Worm (Caenorhabditis elegans): Measurements from ENCODE around the gene twk-32.

twk-32 gene

ce11 chrV:13789362-13789761, 7.1 kb upstream of the twk-32 start:
- TF ChIP-seq ztf-23 (GFP tag; IDR thresholded peaks at IDR 0.05) = 0 out of 2 replicates have a peak, but pooled peaks have one; percentile 26
- peak; percentile 82 for TF ChIP-seq cog-1 (tag; optimal IDR thresholded peaks at IDR 0.05)
- TF ChIP-seq flt-1 (GFP tag; IDR thresholded peaks at IDR 0.05) = peak; percentile 73
- TF ChIP-seq ref-1 (GFP tag; conservative IDR thresholded peaks at IDR 0.05) = no peak
- TF ChIP-seq T22C8.4 (GFP tag; IDR thresholded peaks at IDR 0.05) = peak; percentile 55; the same call in 1 of the 2 replicates
- no peak for TF ChIP-seq med-1 (GFP tag; optimal IDR thresholded peaks at IDR 0.05; ENCODE audit: insufficient read depth)
- TF ChIP-seq ztf-29 (GFP tag; IDR thresholded peaks at IDR 0.05) = no peak; the same call in 1 of the 2 replicates

ce11 chrV:13790117-13790516, 6.3 kb upstream of the twk-32 start:
- no peak for TF ChIP-seq flt-1 (GFP tag; IDR thresholded peaks at IDR 0.05)
- no peak for TF ChIP-seq T22C8.4 (GFP tag; IDR thresholded peaks at IDR 0.05)
- no peak for TF ChIP-seq ztf-23 (GFP tag; IDR thresholded peaks at IDR 0.05)
- TF ChIP-seq med-1 (GFP tag; optimal IDR thresholded peaks at IDR 0.05; ENCODE audit: insufficient read depth) = no peak
- TF ChIP-seq tab-1 (GFP tag; IDR thresholded peaks at IDR 0.05) = no peak
- no peak for TF ChIP-seq cog-1 (tag; optimal IDR thresholded peaks at IDR 0.05)
- TF ChIP-seq klf-2 (GFP tag; conservative IDR thresholded peaks at IDR 0.05) = no peak
- TF ChIP-seq ref-1 (GFP tag; conservative IDR thresholded peaks at IDR 0.05) = no peak
- TF ChIP-seq ztf-29 (GFP tag; IDR thresholded peaks at IDR 0.05) = no peak

ce11 chrV:13790557-13790956, 5.9 kb upstream of the twk-32 start:
- no peak for TF ChIP-seq T22C8.4 (GFP tag; IDR thresholded peaks at IDR 0.05)
- TF ChIP-seq tab-1 (GFP tag; IDR thresholded peaks at IDR 0.05) = no peak
- no peak for TF ChIP-seq klf-2 (GFP tag; conservative IDR thresholded peaks at IDR 0.05)
- no peak for TF ChIP-seq ref-1 (GFP tag; conservative IDR thresholded peaks at IDR 0.05)
- TF ChIP-seq ztf-23 (GFP tag; IDR thresholded peaks at IDR 0.05) = no peak
- TF ChIP-seq flt-1 (GFP tag; IDR thresholded peaks at IDR 0.05) = no peak
- no peak for TF ChIP-seq ztf-29 (GFP tag; IDR thresholded peaks at IDR 0.05)

DNA sequence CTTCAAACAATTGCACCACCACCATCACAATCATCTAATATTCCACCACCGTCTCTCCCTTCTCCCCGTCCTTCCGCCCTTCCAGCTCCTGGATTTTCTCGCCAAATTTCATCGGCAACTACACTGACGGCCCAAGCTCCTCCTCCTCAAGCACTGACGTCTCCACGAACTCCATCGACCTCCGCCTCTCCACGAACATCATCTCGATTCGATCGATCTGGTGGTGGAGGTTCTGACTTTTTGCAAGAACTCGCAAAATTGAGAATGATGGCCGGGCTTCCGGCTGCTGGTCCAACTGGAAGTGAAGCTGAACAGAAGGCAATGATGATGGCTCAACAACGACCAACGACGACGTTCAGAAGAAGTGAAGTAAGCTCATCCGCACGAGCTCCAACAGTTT, 2.4 kb upstream of the twk-32 start:
- TF ChIP-seq flt-1 (GFP tag; IDR thresholded peaks at IDR 0.05) (no peak), T22C8.4 (GFP tag; IDR thresholded peaks at IDR 0.05) (no peak), ref-1 (GFP tag; conservative IDR thresholded peaks at IDR 0.05) (no peak), klf-2 (GFP tag; conservative IDR thresholded peaks at IDR 0.05) (no peak)

- TF ChIP-seq ref-1 (GFP tag; conservative IDR thresholded peaks at IDR 0.05) (no peak), tab-1 (GFP tag; IDR thresholded peaks at IDR 0.05) (no peak), T22C8.4 (GFP tag; IDR thresholded peaks at IDR 0.05) (no peak), klf-2 (GFP tag; conservative IDR thresholded peaks at IDR 0.05) (no peak), ztf-29 (GFP tag; IDR thresholded peaks at IDR 0.05) (no peak), cog-1 (tag; optimal IDR thresholded peaks at IDR 0.05) (no peak), flt-1 (GFP tag; IDR thresholded peaks at IDR 0.05) (no peak), med-1 (GFP tag; optimal IDR thresholded peaks at IDR 0.05; ENCODE audit: insufficient read depth) (no peak), ztf-23 (GFP tag; IDR thresholded peaks at IDR 0.05) (no peak)
Measured at ce11 chrV:13799190-13799589, 2.7 kb downstream of the twk-32 start.

DNA sequence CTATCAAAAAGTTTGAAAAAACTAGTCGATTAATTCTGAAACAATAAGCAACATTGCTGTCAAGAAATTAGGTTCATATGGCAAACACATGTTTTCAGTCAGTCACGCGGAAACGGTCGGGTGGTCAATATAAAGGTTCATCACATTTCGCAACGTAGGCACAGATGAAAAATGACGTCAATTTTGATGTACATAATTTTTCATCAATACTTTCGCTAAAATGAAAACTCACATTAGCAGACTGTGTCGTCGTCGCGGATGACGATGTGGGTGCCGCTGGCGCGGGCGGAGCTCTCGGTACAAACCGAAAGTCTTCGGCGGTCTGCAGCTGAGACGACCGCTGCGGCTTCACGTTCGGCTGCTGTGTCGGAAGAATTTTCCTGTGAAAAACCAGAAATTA, 7.5 kb downstream of the twk-32 start, which contains the start of gene swan-2:
Gene swan-2, minus strand, starts transcription at position 380 of the 400 bp plus-strand sequence.
- TF ChIP-seq ref-1 (GFP tag; conservative IDR thresholded peaks at IDR 0.05) (no peak), ztf-29 (GFP tag; IDR thresholded peaks at IDR 0.05) (no peak), klf-2 (GFP tag; conservative IDR thresholded peaks at IDR 0.05) (no peak), ztf-23 (GFP tag; IDR thresholded peaks at IDR 0.05) (no peak), T22C8.4 (GFP tag; IDR thresholded peaks at IDR 0.05) (no peak), cog-1 (tag; optimal IDR thresholded peaks at IDR 0.05) (no peak), tab-1 (GFP tag; IDR thresholded peaks at IDR 0.05) (no peak), med-1 (GFP tag; optimal IDR thresholded peaks at IDR 0.05; ENCODE audit: insufficient read depth) (no peak), flt-1 (GFP tag; IDR thresholded peaks at IDR 0.05) (no peak)

DNA sequence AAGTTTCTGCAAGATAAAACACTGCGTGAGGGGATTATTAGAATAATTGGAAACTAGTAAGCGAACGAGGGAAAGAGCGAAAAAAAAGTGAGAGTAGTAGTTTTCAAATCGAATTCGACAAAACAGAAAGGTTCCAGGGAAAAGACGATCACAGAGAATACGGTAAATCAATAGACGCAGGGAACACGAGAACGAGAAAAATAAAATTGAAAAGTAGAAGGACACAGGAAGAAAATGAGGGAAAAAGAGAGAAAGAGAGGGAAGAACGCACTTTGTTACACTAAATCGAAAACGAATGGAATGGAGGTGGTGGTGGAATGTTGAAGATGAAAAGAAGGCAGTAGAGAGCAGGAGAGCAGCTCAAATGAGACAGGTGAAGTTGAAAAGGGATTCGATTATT, 10.8 kb downstream of the twk-32 start, which contains the start of gene swan-1:
Gene swan-1, minus strand, starts transcription at position 6 of the 400 bp plus-strand sequence.
- TF ChIP-seq tab-1 (GFP tag; IDR thresholded peaks at IDR 0.05) (no peak), flt-1 (GFP tag; IDR thresholded peaks at IDR 0.05) (no peak), ztf-29 (GFP tag; IDR thresholded peaks at IDR 0.05) (no peak), klf-2 (GFP tag; conservative IDR thresholded peaks at IDR 0.05) (no peak)

DNA sequence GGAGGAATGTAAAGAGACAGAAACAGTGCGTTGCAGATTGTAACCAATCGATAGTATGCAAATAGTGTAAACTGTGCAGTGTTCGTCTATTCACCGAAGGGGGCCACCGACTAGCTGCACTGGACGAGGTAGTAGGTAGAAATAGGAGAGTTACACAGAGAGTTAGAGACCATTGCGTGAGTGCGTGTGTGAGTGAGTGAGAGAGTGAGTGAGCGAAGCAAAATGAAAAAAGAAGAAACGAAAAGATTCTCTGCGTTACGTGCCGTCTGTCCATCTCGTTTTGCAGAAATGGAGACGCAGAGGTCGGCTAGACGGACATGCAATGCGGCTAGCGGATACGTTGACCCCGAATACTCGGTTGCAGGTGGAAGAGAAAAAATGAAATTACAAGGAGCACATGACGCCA, 12.0 kb downstream of the twk-32 start:
- peak; percentile 63 for TF ChIP-seq cog-1 (tag; optimal IDR thresholded peaks at IDR 0.05)
- 0 out of 2 replicates have a peak, but pooled peaks have one; percentile 65 for TF ChIP-seq flt-1 (GFP tag; IDR thresholded peaks at IDR 0.05)
- TF ChIP-seq ztf-29 (GFP tag; IDR thresholded peaks at IDR 0.05) = no peak
- no peak for TF ChIP-seq med-1 (GFP tag; optimal IDR thresholded peaks at IDR 0.05; ENCODE audit: insufficient read depth)
- no peak for TF ChIP-seq klf-2 (GFP tag; conservative IDR thresholded peaks at IDR 0.05)
- peak; percentile 59; the same call in 1 of the 2 replicates for TF ChIP-seq T22C8.4 (GFP tag; IDR thresholded peaks at IDR 0.05)
- TF ChIP-seq ztf-23 (GFP tag; IDR thresholded peaks at IDR 0.05) = no peak
- TF ChIP-seq tab-1 (GFP tag; IDR thresholded peaks at IDR 0.05) = no peak

DNA sequence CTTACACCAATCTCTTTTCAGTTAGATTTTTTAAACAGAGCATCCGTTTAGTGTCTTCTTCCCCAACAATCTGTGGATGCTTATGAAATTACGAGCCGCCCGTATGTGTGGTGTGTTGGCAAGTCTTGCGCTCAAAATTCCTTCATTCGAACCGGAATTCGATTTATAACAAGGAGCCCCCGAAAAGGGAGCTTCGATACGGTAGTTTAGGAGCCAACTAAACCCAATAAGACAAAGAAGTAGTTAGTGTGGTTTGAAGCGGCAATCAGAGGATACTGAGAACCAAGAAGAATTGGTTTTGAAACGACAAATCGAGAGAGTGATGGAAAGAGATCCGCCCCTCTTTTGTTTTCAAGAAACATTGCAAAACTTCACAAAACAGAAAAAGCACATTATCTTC, 15.9 kb downstream of the twk-32 start:
- TF ChIP-seq T22C8.4 (GFP tag; IDR thresholded peaks at IDR 0.05) (no peak), ztf-23 (GFP tag; IDR thresholded peaks at IDR 0.05) (no peak), flt-1 (GFP tag; IDR thresholded peaks at IDR 0.05) (no peak), ref-1 (GFP tag; conservative IDR thresholded peaks at IDR 0.05) (no peak), tab-1 (GFP tag; IDR thresholded peaks at IDR 0.05) (no peak), klf-2 (GFP tag; conservative IDR thresholded peaks at IDR 0.05) (no peak), med-1 (GFP tag; optimal IDR thresholded peaks at IDR 0.05; ENCODE audit: insufficient read depth) (no peak), cog-1 (tag; optimal IDR thresholded peaks at IDR 0.05) (no peak), ztf-29 (GFP tag; IDR thresholded peaks at IDR 0.05) (no peak)

DNA sequence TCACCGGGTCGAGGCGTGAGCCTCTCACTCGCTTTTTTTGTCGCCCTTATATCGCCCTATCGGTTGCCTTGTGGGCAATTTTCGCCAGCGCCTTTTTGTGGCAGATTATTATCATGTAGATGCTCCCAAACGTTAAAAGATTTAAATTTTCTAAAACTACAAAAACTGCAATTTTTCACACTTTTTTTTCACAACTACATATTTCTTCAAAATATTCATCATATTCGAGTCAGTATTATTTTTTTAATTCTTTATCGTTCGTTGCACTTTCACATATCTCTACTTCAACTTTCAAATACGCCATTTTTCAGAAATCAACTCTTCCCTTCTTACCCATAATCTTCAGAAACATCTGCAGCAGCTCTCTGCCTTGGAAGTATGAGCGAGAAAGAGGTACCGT, 16.5 kb downstream of the twk-32 start, which contains the start of gene ceh-24:
Gene ceh-24, plus strand, starts transcription at position 301 of the 400 bp plus-strand sequence.
- TF ChIP-seq tab-1 (GFP tag; IDR thresholded peaks at IDR 0.05) (no peak), cog-1 (tag; optimal IDR thresholded peaks at IDR 0.05) (no peak), klf-2 (GFP tag; conservative IDR thresholded peaks at IDR 0.05) (no peak), T22C8.4 (GFP tag; IDR thresholded peaks at IDR 0.05) (no peak), med-1 (GFP tag; optimal IDR thresholded peaks at IDR 0.05; ENCODE audit: insufficient read depth) (no peak), flt-1 (GFP tag; IDR thresholded peaks at IDR 0.05) (no peak), ztf-23 (GFP tag; IDR thresholded peaks at IDR 0.05) (no peak), ref-1 (GFP tag; conservative IDR thresholded peaks at IDR 0.05) (no peak), ztf-29 (GFP tag; IDR thresholded peaks at IDR 0.05) (no peak)

Data from whole organism, midembryonic.